Worm (Caenorhabditis elegans) whole organism, L1 larva: ENCODE data around the gene Y54F10BM.9.

Experiments
- efl-3 ChIP-seq: fragments of 200-800 bp; sonication (Bioruptor generic); optimal IDR thresholded peaks from 2 replicates; lab custom pipeline; 2018; ENCODE audit warnings: mild to moderate bottlenecking, missing genetic modification characterization, missing compliant biosample characterization
- fos-1 ChIP-seq: fragments of 150-350 bp; optimal IDR thresholded peaks from 2 replicates; lab custom pipeline; 2014; ENCODE audit warnings: missing biosample characterization, missing genetic modification characterization
- jun-1 ChIP-seq: fragments of 150-350 bp; optimal IDR thresholded peaks from 2 replicates; lab custom pipeline; 2014; ENCODE audit warnings: missing biosample characterization, missing genetic modification reagents, missing genetic modification characterization
- zag-1 ChIP-seq: fragments of 150-350 bp; optimal IDR thresholded peaks from 2 replicates; lab custom pipeline; 2014; ENCODE audit warnings: missing biosample characterization, missing genetic modification characterization

ce11 chrIII:2310996-2311395 lies 6.3 kb upstream of the Y54F10BM.9 start:
- no peak for TF ChIP-seq efl-3 (GFP tag; lab: Kevin White, UChicago)
- TF ChIP-seq fos-1 (tag; lab: Kevin White, UChicago) = no peak
- no peak for TF ChIP-seq jun-1 (tag; lab: Kevin White, UChicago)
- TF ChIP-seq zag-1 (tag; lab: Kevin White, UChicago) = no peak
